Worm (Caenorhabditis elegans): ENCODE data around the gene Y102A11A.1.

The Y102A11A.1 gene

DNA sequence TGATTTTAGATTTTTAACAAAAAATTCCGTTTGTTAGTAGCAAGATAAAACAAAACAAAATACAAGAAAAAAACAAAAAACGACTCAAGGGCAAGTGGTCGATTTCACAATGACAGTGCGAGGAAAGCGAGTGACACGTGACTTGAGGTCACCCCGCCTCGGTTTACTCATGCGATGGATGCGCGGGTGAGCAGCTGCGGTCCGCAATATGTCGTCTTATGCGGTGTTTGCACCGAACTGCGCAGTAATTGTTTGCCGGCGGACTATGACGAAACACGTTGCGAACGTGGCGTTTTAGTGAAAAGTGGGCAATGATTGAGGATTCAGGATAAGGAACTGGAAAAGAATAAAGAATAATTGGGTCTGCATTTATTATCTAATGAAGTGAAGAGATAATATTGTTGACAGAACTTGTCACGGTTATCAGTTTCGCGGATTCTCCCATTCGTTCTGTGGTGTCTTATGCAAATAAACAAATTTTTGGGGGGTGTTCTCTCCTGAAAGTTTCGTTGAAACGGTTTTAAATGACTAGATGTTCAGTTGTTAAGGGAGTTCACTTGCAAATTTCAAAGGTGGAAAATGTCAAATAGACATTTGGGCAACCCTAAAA, 19.9 kb downstream of the Y102A11A.1 start (continued):
- TF ChIP-seq egl-5 (tag; optimal IDR thresholded peaks at IDR 0.05) (no peak), lin-39 (tag; optimal IDR thresholded peaks at IDR 0.05) (peak; percentile 77), nhr-23 (tag; optimal IDR thresholded peaks at IDR 0.05) (peak; percentile 71), pha-4 (tag; optimal IDR thresholded peaks at IDR 0.05) (peak; percentile 69), lsy-12 (tag; optimal IDR thresholded peaks at IDR 0.05) (peak; percentile 66), R02D3.7 (tag; optimal IDR thresholded peaks at IDR 0.05) (no peak), fkh-10 (GFP tag; optimal IDR thresholded peaks at IDR 0.05) (no peak), ztf-4 (tag; optimal IDR thresholded peaks at IDR 0.05) (no peak), jun-1 (tag; optimal IDR thresholded peaks at IDR 0.05) (peak; percentile 39), nhr-43 (tag; optimal IDR thresholded peaks at IDR 0.05; ENCODE audit: poor library complexity, severe bottlenecking) (peak; percentile 24), skn-1 (tag; optimal IDR thresholded peaks at IDR 0.05) (peak; percentile 41), aly-2 (tag; optimal IDR thresholded peaks at IDR 0.05) (no peak)

- no peak for TF ChIP-seq sea-2 (GFP tag; optimal IDR thresholded peaks at IDR 0.05)
- TF ChIP-seq R02D3.7 (tag; optimal IDR thresholded peaks at IDR 0.05): no peak
- TF ChIP-seq ztf-11 (tag; optimal IDR thresholded peaks at IDR 0.05): no peak
- no peak for TF ChIP-seq nhr-43 (tag; optimal IDR thresholded peaks at IDR 0.05; ENCODE audit: poor library complexity, severe bottlenecking)
- TF ChIP-seq unc-39 (tag; optimal IDR thresholded peaks at IDR 0.05): no peak
- TF ChIP-seq daf-12 (tag; optimal IDR thresholded peaks at IDR 0.05): no peak
- peak; percentile 20 for TF ChIP-seq egl-5 (tag; optimal IDR thresholded peaks at IDR 0.05)
- TF ChIP-seq jun-1 (tag; optimal IDR thresholded peaks at IDR 0.05): no peak
- no peak for TF ChIP-seq nhr-76 (tag; optimal IDR thresholded peaks at IDR 0.05)
- no peak for TF ChIP-seq nfya-1 (tag; optimal IDR thresholded peaks at IDR 0.05; ENCODE audit: insufficient read depth)
- no peak for TF ChIP-seq ceh-82 (tag; optimal IDR thresholded peaks at IDR 0.05)
- no peak for TF ChIP-seq lin-15B (tag; optimal IDR thresholded peaks at IDR 0.05)
- TF ChIP-seq skn-1 (tag; optimal IDR thresholded peaks at IDR 0.05): no peak
- TF ChIP-seq nhr-12 (tag; optimal IDR thresholded peaks at IDR 0.05): no peak
- TF ChIP-seq ztf-4 (tag; optimal IDR thresholded peaks at IDR 0.05): no peak
- TF ChIP-seq mdl-1 (tag; optimal IDR thresholded peaks at IDR 0.05): no peak
- TF ChIP-seq nhr-23 (tag; optimal IDR thresholded peaks at IDR 0.05): peak; percentile 87
- TF ChIP-seq nhr-25 (tag; optimal IDR thresholded peaks at IDR 0.05): peak; percentile 59
- no peak for TF ChIP-seq fkh-2 (tag; optimal IDR thresholded peaks at IDR 0.05)
Observed at ce11 chrX:2074055-2074454, 22.4 kb downstream of the Y102A11A.1 start, which contains the start of gene txdc-12.2. txdc-12.2 (plus strand) TSS chrX:2074450.

DNA sequence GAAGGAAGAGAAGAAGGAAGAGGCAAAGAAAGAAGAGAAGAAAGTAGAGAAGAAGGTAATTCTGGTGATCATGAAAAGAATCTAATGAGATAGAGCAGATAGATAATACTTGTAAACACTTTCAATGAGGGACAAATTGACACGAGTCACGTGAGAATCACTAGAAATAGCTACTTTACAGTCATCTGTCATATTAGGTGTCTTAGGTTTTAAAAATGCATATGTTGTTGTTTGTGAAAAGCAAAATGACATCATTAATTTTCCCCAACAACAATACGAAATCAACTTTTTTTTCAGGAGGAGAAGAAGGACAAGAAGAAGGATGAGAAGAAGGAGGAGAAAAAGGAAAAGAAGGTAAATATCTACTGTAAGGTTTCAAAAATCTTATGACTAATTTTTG, 23.5 kb downstream of the Y102A11A.1 start:
- no peak for TF ChIP-seq nhr-28 (tag; optimal IDR thresholded peaks at IDR 0.05)
- TF ChIP-seq aly-2 (tag; optimal IDR thresholded peaks at IDR 0.05): no peak
- TF ChIP-seq elt-1 (tag; optimal IDR thresholded peaks at IDR 0.05): peak; percentile 20
- no peak for TF ChIP-seq ceh-9 (tag; optimal IDR thresholded peaks at IDR 0.05)
- TF ChIP-seq nhr-76 (tag; optimal IDR thresholded peaks at IDR 0.05): no peak
- TF ChIP-seq pha-4 (tag; optimal IDR thresholded peaks at IDR 0.05): no peak
- TF ChIP-seq jun-1 (tag; optimal IDR thresholded peaks at IDR 0.05): no peak

- TF ChIP-seq ceh-28 (tag; optimal IDR thresholded peaks at IDR 0.05) (no peak), nfya-1 (tag; optimal IDR thresholded peaks at IDR 0.05; ENCODE audit: insufficient read depth) (no peak), nhr-25 (tag; optimal IDR thresholded peaks at IDR 0.05) (no peak), lin-15B (tag; optimal IDR thresholded peaks at IDR 0.05) (no peak), lsy-12 (tag; optimal IDR thresholded peaks at IDR 0.05) (no peak), ZK546.5 (tag; optimal IDR thresholded peaks at IDR 0.05) (no peak), zag-1 (tag; optimal IDR thresholded peaks at IDR 0.05) (no peak), elt-2 (tag; optimal IDR thresholded peaks at IDR 0.05) (no peak), mdl-1 (tag; optimal IDR thresholded peaks at IDR 0.05) (no peak), pqm-1 (tag; optimal IDR thresholded peaks at IDR 0.05) (no peak), jun-1 (tag; optimal IDR thresholded peaks at IDR 0.05) (no peak)
Observed at ce11 chrX:2078822-2079221, 27.2 kb downstream of the Y102A11A.1 start.

ce11 chrX:2079536-2079935, 27.9 kb downstream of the Y102A11A.1 start, which contains the start of gene F49H12.4:
F49H12.4 (plus strand) TSS chrX:2079836.
- no peak for TF ChIP-seq nhr-12 (tag; optimal IDR thresholded peaks at IDR 0.05)
- TF ChIP-seq ceh-16 (tag; optimal IDR thresholded peaks at IDR 0.05): no peak
- no peak for TF ChIP-seq nhr-28 (tag; optimal IDR thresholded peaks at IDR 0.05)
- TF ChIP-seq ceh-82 (tag; optimal IDR thresholded peaks at IDR 0.05): no peak
- TF ChIP-seq lsy-12 (tag; optimal IDR thresholded peaks at IDR 0.05): no peak
- TF ChIP-seq sea-2 (GFP tag; optimal IDR thresholded peaks at IDR 0.05): no peak
- TF ChIP-seq fkh-10 (GFP tag; optimal IDR thresholded peaks at IDR 0.05): no peak
- no peak for TF ChIP-seq R02D3.7 (tag; optimal IDR thresholded peaks at IDR 0.05)
- no peak for TF ChIP-seq skn-1 (tag; optimal IDR thresholded peaks at IDR 0.05)
- TF ChIP-seq unc-62 (GFP tag; optimal IDR thresholded peaks at IDR 0.05): no peak
- TF ChIP-seq fos-1 (tag; optimal IDR thresholded peaks at IDR 0.05): no peak
